Worm (Caenorhabditis elegans): ENCODE measurements around the gene nob-1.
A peak's percentile ranks its signal among the peaks of the same experiment; 100 is the strongest.

nob-1 gene

ce11 chrIII:12033259-12033658 lies 50.9 kb downstream of the nob-1 start (continued):
- TF ChIP-seq mxl-3 (GFP tag; optimal IDR thresholded peaks at IDR 0.05) (no peak), lin-15B (tag; optimal IDR thresholded peaks at IDR 0.05) (no peak), fos-1 (tag; optimal IDR thresholded peaks at IDR 0.05) (no peak), nhr-41 (GFP tag; IDR thresholded peaks at IDR 0.05) (no peak), snpc-1.2 (GFP tag; IDR thresholded peaks at IDR 0.05) (no peak), gei-8 (GFP tag; optimal IDR thresholded peaks at IDR 0.05) (no peak)

ce11 chrIII:12030669-12031068 lies 53.4 kb downstream of the nob-1 start, which contains the start of gene Y79H2A.2:
Gene Y79H2A.2, minus strand, starts transcription at chrIII:12030769.
- TF ChIP-seq dve-1 (tag; optimal IDR thresholded peaks at IDR 0.05; ENCODE audit: insufficient read depth) = peak; percentile 16
- no peak for TF ChIP-seq aly-2 (tag; optimal IDR thresholded peaks at IDR 0.05)
- no peak for TF ChIP-seq mep-1 (tag; optimal IDR thresholded peaks at IDR 0.05)

ce11 chrIII:12028769-12029168 lies 55.3 kb downstream of the nob-1 start, which contains the start of gene Y79H2A.12:
Gene Y79H2A.12, minus strand, starts transcription at chrIII:12028869.
- no peak for TF ChIP-seq ceh-62 (tag; optimal IDR thresholded peaks at IDR 0.05)
- TF ChIP-seq unc-39 (tag; optimal IDR thresholded peaks at IDR 0.05) = no peak
- TF ChIP-seq tag-97 (GFP tag; IDR thresholded peaks at IDR 0.05) = no peak
- no peak for TF ChIP-seq ceh-82 (tag; optimal IDR thresholded peaks at IDR 0.05)
- no peak for TF ChIP-seq ZK337.2 (GFP tag; IDR thresholded peaks at IDR 0.05)
- TF ChIP-seq F37D6.2 (tag; optimal IDR thresholded peaks at IDR 0.05) = no peak
- no peak for TF ChIP-seq snpc-4 (tag; optimal IDR thresholded peaks at IDR 0.05)
- no peak for TF ChIP-seq dpl-1 (GFP tag; optimal IDR thresholded peaks at IDR 0.05)
- no peak for TF ChIP-seq nhr-111 (GFP tag; optimal IDR thresholded peaks at IDR 0.05)
- no peak for TF ChIP-seq gei-8 (GFP tag; optimal IDR thresholded peaks at IDR 0.05)
- TF ChIP-seq unc-62 (GFP tag; optimal IDR thresholded peaks at IDR 0.05 in 1 of 2) = no peak
- TF ChIP-seq unc-62 (tag; optimal IDR thresholded peaks at IDR 0.05) = no peak
- TF ChIP-seq madf-9 (GFP tag; conservative IDR thresholded peaks at IDR 0.05) = no peak
- no peak for TF ChIP-seq nhr-237 (tag; optimal IDR thresholded peaks at IDR 0.05)
- TF ChIP-seq ztf-11 (tag; optimal IDR thresholded peaks at IDR 0.05) = no peak
- TF ChIP-seq ctbp-1 (GFP tag; IDR thresholded peaks at IDR 0.05) = no peak
- TF ChIP-seq lin-13 (GFP tag; optimal IDR thresholded peaks at IDR 0.05) = no peak
- TF ChIP-seq vab-7 (GFP tag; IDR thresholded peaks at IDR 0.05) = no peak
